Worm (Caenorhabditis elegans) whole organism, young adult: ENCODE data around the gene phf-5.

Source experiments
- D2030.7 ChIP-seq: fragments of 200-800 bp; sonication (Bioruptor generic); IDR thresholded peaks from 2 replicates; pipeline ENCODE4 v1.3.6; 2022; ENCODE audit warnings: missing genetic modification reagents, missing genetic modification characterization, missing compliant biosample characterization
- F49E8.2 ChIP-seq: sonication (generic microtip); optimal IDR thresholded peaks from 3 replicates; lab custom pipeline; 2017; ENCODE audit warnings: missing genetic modification characterization, mild to moderate bottlenecking, missing compliant biosample characterization, antibody characterized with exemption, moderate library complexity; ENCODE audit not compliant: insufficient read depth
- ets-4 ChIP-seq: fragments of 200-800 bp; sonication (Bioruptor generic); optimal IDR thresholded peaks from 2 replicates; lab custom pipeline; 2018; ENCODE audit warnings: mild to moderate bottlenecking, missing genetic modification characterization, missing compliant biosample characterization
- hlh-26 ChIP-seq: fragments of 200-800 bp; sonication (Bioruptor generic); conservative IDR thresholded peaks from 2 replicates; pipeline ENCODE4 v1.3.6; 2022; ENCODE audit warnings: missing genetic modification reagents, missing genetic modification characterization, missing compliant biosample characterization
- hmg-20 ChIP-seq: fragments of 200-800 bp; sonication (Bioruptor generic); IDR thresholded peaks from 2 replicates; pipeline ENCODE4 v1.3.6; 2022; ENCODE audit warnings: missing genetic modification reagents, missing genetic modification characterization, missing compliant biosample characterization
- nfya-1 ChIP-seq: sonication (generic microtip); optimal IDR thresholded peaks from 2 replicates; lab custom pipeline; 2017; ENCODE audit warnings: antibody characterized with exemption, missing compliant biosample characterization, missing genetic modification characterization, borderline replicate concordance; ENCODE audit not compliant: insufficient read depth
- nhr-80 ChIP-seq: sonication (generic microtip); optimal IDR thresholded peaks from 2 replicates; lab custom pipeline; 2016; ENCODE audit warnings: missing genetic modification characterization, missing compliant biosample characterization
- nhr-90 ChIP-seq: sonication (generic microtip); optimal IDR thresholded peaks from 2 replicates; lab custom pipeline; 2016; ENCODE audit warnings: missing genotype, mild to moderate bottlenecking, missing genetic modification characterization, missing compliant biosample characterization
- rec-8 ChIP-seq, 2 experiments: sonication (generic microtip); optimal IDR thresholded peaks; 2 replicates each; lab custom pipeline; 2016; ENCODE audit warnings: mild to moderate bottlenecking in 2 of 2, missing genetic modification characterization in 2 of 2, missing genetic modification reagents in 2 of 2, missing genotype in 2 of 2, missing biosample characterization in 1 of 2, missing compliant biosample characterization in 1 of 2, moderate library complexity in 1 of 2
- snpc-4 ChIP-seq, 5 experiments: fragments of 150-350 bp in 1 of 5; sonication (generic microtip) in 4 of 5; optimal IDR thresholded peaks; 2 replicates each; lab custom pipeline; 2014 to 2018; ENCODE audit warnings: missing genetic modification characterization in 5 of 5, missing biosample characterization in 3 of 5, antibody characterized with exemption in 2 of 5, mild to moderate bottlenecking in 2 of 5, missing compliant biosample characterization in 2 of 5, missing genotype in 2 of 5, moderate library complexity in 2 of 5, missing genetic modification reagents in 1 of 5
- tbx-9 ChIP-seq: sonication (generic microtip); optimal IDR thresholded peaks from 2 replicates; lab custom pipeline; 2016; ENCODE audit warnings: borderline replicate concordance, missing genetic modification characterization, inconsistent platforms, missing compliant biosample characterization
- unc-62 ChIP-seq: fragments of 150-350 bp; optimal IDR thresholded peaks from 2 replicates; lab custom pipeline; 2014; ENCODE audit warnings: missing biosample characterization, missing genetic modification reagents, missing genetic modification characterization
- ztf-18 ChIP-seq: sonication (generic microtip); optimal IDR thresholded peaks from 2 replicates; lab custom pipeline; 2016; ENCODE audit warnings: missing genotype, mild to moderate bottlenecking, missing genetic modification characterization, missing compliant biosample characterization
- ztf-25 ChIP-seq: fragments of 200-800 bp; sonication (Bioruptor generic); IDR thresholded peaks from 2 replicates; pipeline ENCODE4 v1.3.6; 2022; ENCODE audit warnings: missing genetic modification reagents, missing genetic modification characterization, missing compliant biosample characterization

- TF ChIP-seq nhr-80 (tag; lab: Kevin White, UChicago) (no peak), snpc-4 (GFP tag; optimal IDR thresholded peaks at IDR 0.05; lab: Kevin White, UChicago) (no peak), snpc-4 (tag; optimal IDR thresholded peaks at IDR 0.05; lab: Kevin White, UChicago) (no peak), F49E8.2 (tag; lab: Kevin White, UChicago) (no peak), hmg-20 (GFP tag; lab: Robert Waterston, UW) (no peak), D2030.7 (GFP tag; lab: Robert Waterston, UW) (no peak), ztf-25 (GFP tag; lab: Robert Waterston, UW) (no peak), hlh-26 (no peak), rec-8 (tag; optimal IDR thresholded peaks at IDR 0.05; lab: Kevin White, UChicago) (no peak), tbx-9 (tag; lab: Kevin White, UChicago) (no peak), ztf-18 (tag; lab: Kevin White, UChicago) (no peak), unc-62 (GFP tag; lab: Kevin White, UChicago) (no peak), ets-4 (GFP tag; lab: Kevin White, UChicago) (no peak), nfya-1 (tag; lab: Kevin White, UChicago) (no peak), nhr-90 (tag; lab: Kevin White, UChicago) (no peak)
Observed at ce11 chrIII:2343273-2343672, at the start of gene phf-5.
